Worm (Caenorhabditis elegans) whole organism, young adult: Measurements from ENCODE around the gene T19H12.3.

Experiments used
- B0035.1 ChIP-seq: sonication (generic microtip); optimal IDR thresholded peaks from 2 replicates; lab custom pipeline; 2016; ENCODE audit warnings: missing genetic modification characterization, mild to moderate bottlenecking, missing compliant biosample characterization, missing genotype, missing genetic modification reagents
- B0336.3 ChIP-seq: fragments of 200-800 bp; sonication (Bioruptor generic); IDR thresholded peaks from 2 replicates; pipeline ENCODE4 v1.3.6; 2022; ENCODE audit warnings: missing genetic modification characterization, missing compliant biosample characterization
- D2030.7 ChIP-seq: fragments of 200-800 bp; sonication (Bioruptor generic); IDR thresholded peaks from 2 replicates; pipeline ENCODE4 v1.3.6; 2022; ENCODE audit warnings: missing genetic modification reagents, missing genetic modification characterization, missing compliant biosample characterization
- F37B4.10 ChIP-seq: fragments of 200-800 bp; sonication (Bioruptor generic); IDR thresholded peaks from 2 replicates; pipeline ENCODE4 v1.3.6; 2022; ENCODE audit warnings: missing genetic modification characterization, missing compliant biosample characterization
- F39B2.1 ChIP-seq: fragments of 200-800 bp; sonication (Bioruptor generic); IDR thresholded peaks from 2 replicates; pipeline ENCODE4 v1.3.6; 2022; ENCODE audit warnings: missing genetic modification reagents, missing genetic modification characterization, missing compliant biosample characterization
- F49E8.2 ChIP-seq: sonication (generic microtip); optimal IDR thresholded peaks from 3 replicates; lab custom pipeline; 2017; ENCODE audit warnings: missing genetic modification characterization, mild to moderate bottlenecking, missing compliant biosample characterization, antibody characterized with exemption, moderate library complexity; ENCODE audit not compliant: insufficient read depth
- Y56A3A.18 ChIP-seq: fragments of 200-800 bp; sonication (Bioruptor generic); IDR thresholded peaks from 2 replicates; pipeline ENCODE4 v1.3.6; 2022; ENCODE audit warnings: missing genetic modification reagents, missing genetic modification characterization, missing compliant biosample characterization
- Y67H2A.10 ChIP-seq: fragments of 200-800 bp; sonication (Bioruptor generic); conservative IDR thresholded peaks from 2 replicates; pipeline ENCODE4 v1.3.6; 2022; ENCODE audit warnings: missing genetic modification reagents, missing genetic modification characterization, missing compliant biosample characterization
- Y79H2A.3 ChIP-seq: fragments of 200-800 bp; sonication (Bioruptor generic); conservative IDR thresholded peaks from 2 replicates; pipeline ENCODE4 v1.3.6; 2022; ENCODE audit warnings: missing genetic modification reagents, missing genetic modification characterization, missing compliant biosample characterization
- akir-1 ChIP-seq: fragments of 200-800 bp; sonication (Bioruptor generic); optimal IDR thresholded peaks from 2 replicates; lab custom pipeline; 2018; ENCODE audit warnings: mild to moderate bottlenecking, missing genetic modification characterization, moderate library complexity, missing compliant biosample characterization
- ama-1 ChIP-seq, 3 experiments: fragments of 150-350 bp in 1 of 3; sonication (generic microtip) in 2 of 3; optimal IDR thresholded peaks; 2 replicates each; lab custom pipeline; 2014 to 2018; ENCODE audit warnings: missing biosample characterization in 2 of 3, missing genetic modification characterization in 2 of 3, missing genetic modification reagents in 2 of 3
- aptf-2 ChIP-seq: fragments of 200-800 bp; sonication (Bioruptor generic); conservative IDR thresholded peaks from 2 replicates; pipeline ENCODE4 v1.3.6; 2022; ENCODE audit warnings: missing genetic modification reagents, missing genetic modification characterization, missing compliant biosample characterization
- aptf-3 ChIP-seq: fragments of 200-800 bp; sonication (Bioruptor generic); IDR thresholded peaks from 2 replicates; pipeline ENCODE4 v1.3.6; 2022; ENCODE audit warnings: missing genetic modification characterization, missing compliant biosample characterization
- attf-5 ChIP-seq: fragments of 200-800 bp; sonication (Bioruptor generic); optimal IDR thresholded peaks from 2 replicates; lab custom pipeline; 2018; ENCODE audit warnings: mild to moderate bottlenecking, missing genetic modification characterization, missing compliant biosample characterization
- bed-2 ChIP-seq: fragments of 200-800 bp; sonication (Bioruptor generic); IDR thresholded peaks from 2 replicates; pipeline ENCODE4 v1.3.6; 2022; ENCODE audit warnings: missing genetic modification reagents, missing genetic modification characterization, missing compliant biosample characterization
- cebp-1 ChIP-seq, 2 experiments: fragments of 200-800 bp in 1 of 2; sonication (Bioruptor generic) in 1 of 2; sonication (generic microtip) in 1 of 2; IDR thresholded peaks in 1 of 2; optimal IDR thresholded peaks in 1 of 2; 2 replicates each; pipeline versions ENCODE4 v1.3.6 to Lab custom; 2017 to 2022; ENCODE audit warnings: missing compliant biosample characterization in 2 of 2, missing genetic modification characterization in 2 of 2, mild to moderate bottlenecking in 1 of 2, missing genetic modification reagents in 1 of 2, moderate library complexity in 1 of 2
- ceh-100 ChIP-seq: fragments of 200-800 bp; sonication (Bioruptor generic); IDR thresholded peaks from 2 replicates; pipeline ENCODE4 v1.3.6; 2022; ENCODE audit warnings: missing genetic modification reagents, missing genetic modification characterization, missing compliant biosample characterization
- ceh-79 ChIP-seq: sonication (generic microtip); optimal IDR thresholded peaks from 2 replicates; lab custom pipeline; 2017; ENCODE audit warnings: mild to moderate bottlenecking, missing genetic modification characterization, missing compliant biosample characterization
- dpff-1 ChIP-seq: sonication (generic microtip); optimal IDR thresholded peaks from 2 replicates; lab custom pipeline; 2017; ENCODE audit warnings: mild to moderate bottlenecking, missing genetic modification characterization, missing compliant biosample characterization
- dpl-1 ChIP-seq: fragments of 150-350 bp; optimal IDR thresholded peaks from 2 replicates; lab custom pipeline; 2014; ENCODE audit warnings: missing biosample characterization, missing genetic modification reagents, missing genetic modification characterization
- egrh-3 ChIP-seq: fragments of 200-800 bp; sonication (Bioruptor generic); IDR thresholded peaks from 2 replicates; pipeline ENCODE4 v1.3.6; 2022; ENCODE audit warnings: missing genetic modification reagents, missing genetic modification characterization, missing compliant biosample characterization
- hmg-1.2 ChIP-seq: fragments of 200-800 bp; sonication (Bioruptor generic); IDR thresholded peaks from 2 replicates; pipeline ENCODE4 v1.3.6; 2022; ENCODE audit warnings: missing genetic modification reagents, missing genetic modification characterization, missing compliant biosample characterization
- let-526 ChIP-seq: fragments of 200-800 bp; sonication (Bioruptor generic); IDR thresholded peaks from 2 replicates; pipeline ENCODE4 v1.3.6; 2022; ENCODE audit warnings: missing genetic modification reagents, missing genetic modification characterization, missing compliant biosample characterization
- let-607 ChIP-seq, 2 experiments: fragments of 200-800 bp in 1 of 2; sonication (Bioruptor generic) in 1 of 2; sonication (generic microtip) in 1 of 2; optimal IDR thresholded peaks; 2 replicates each; lab custom pipeline; 2016 to 2018; ENCODE audit warnings: mild to moderate bottlenecking in 2 of 2, missing compliant biosample characterization in 2 of 2, missing genetic modification characterization in 2 of 2, moderate library complexity in 2 of 2, missing genotype in 1 of 2
- lin-35 ChIP-seq, 3 experiments: fragments of 150-350 bp in 2 of 3; sonication (generic microtip) in 1 of 3; optimal IDR thresholded peaks; 2 replicates each; lab custom pipeline; 2014 to 2018; ENCODE audit warnings: missing biosample characterization in 3 of 3, missing genetic modification characterization in 3 of 3, missing genetic modification reagents in 3 of 3
- madf-6 ChIP-seq: fragments of 200-800 bp; sonication (Bioruptor generic); IDR thresholded peaks from 2 replicates; pipeline ENCODE4 v1.3.6; 2022; ENCODE audit warnings: missing genetic modification reagents, missing genetic modification characterization, missing compliant biosample characterization
- nfya-1 ChIP-seq: sonication (generic microtip); optimal IDR thresholded peaks from 2 replicates; lab custom pipeline; 2017; ENCODE audit warnings: antibody characterized with exemption, missing compliant biosample characterization, missing genetic modification characterization, borderline replicate concordance; ENCODE audit not compliant: insufficient read depth
- nfyb-1 ChIP-seq: fragments of 200-800 bp; sonication (Bioruptor generic); IDR thresholded peaks from 2 replicates; pipeline ENCODE4 v1.3.6; 2022; ENCODE audit warnings: missing genetic modification reagents, missing genetic modification characterization, missing compliant biosample characterization
- nhr-179 ChIP-seq: sonication (generic microtip); optimal IDR thresholded peaks from 2 replicates; lab custom pipeline; 2016; ENCODE audit warnings: mild to moderate bottlenecking, missing genetic modification characterization, missing compliant biosample characterization
- nhr-27 ChIP-seq: fragments of 200-800 bp; sonication (Bioruptor generic); optimal IDR thresholded peaks from 2 replicates; lab custom pipeline; 2018; ENCODE audit warnings: mild to moderate bottlenecking, missing genetic modification characterization, moderate library complexity, missing compliant biosample characterization
- nhr-80 ChIP-seq: sonication (generic microtip); optimal IDR thresholded peaks from 2 replicates; lab custom pipeline; 2016; ENCODE audit warnings: missing genetic modification characterization, missing compliant biosample characterization
- pbrm-1 ChIP-seq: fragments of 200-800 bp; sonication (Bioruptor generic); IDR thresholded peaks from 2 replicates; pipeline ENCODE4 v1.3.6; 2022; ENCODE audit warnings: missing genetic modification reagents, missing genetic modification characterization, missing compliant biosample characterization
- sdz-38 ChIP-seq: sonication (generic microtip); optimal IDR thresholded peaks from 2 replicates; lab custom pipeline; 2016; ENCODE audit warnings: missing genotype, missing genetic modification characterization, missing compliant biosample characterization
- snpc-1.3 ChIP-seq: sonication (generic microtip); optimal IDR thresholded peaks from 2 replicates; lab custom pipeline; 2017; ENCODE audit warnings: missing genetic modification characterization, mild to moderate bottlenecking, missing compliant biosample characterization, antibody characterized with exemption, moderate library complexity, missing genotype, missing genetic modification reagents; ENCODE audit not compliant: insufficient read depth
- somi-1 ChIP-seq: fragments of 200-800 bp; sonication (Bioruptor generic); optimal IDR thresholded peaks from 2 replicates; lab custom pipeline; 2018; ENCODE audit warnings: mild to moderate bottlenecking, missing genetic modification characterization, missing compliant biosample characterization
- tbx-9 ChIP-seq: sonication (generic microtip); optimal IDR thresholded peaks from 2 replicates; lab custom pipeline; 2016; ENCODE audit warnings: borderline replicate concordance, missing genetic modification characterization, inconsistent platforms, missing compliant biosample characterization
- unc-130 ChIP-seq: sonication (generic microtip); optimal IDR thresholded peaks from 2 replicates; lab custom pipeline; 2016; ENCODE audit warnings: missing genetic modification reagents, missing genetic modification characterization, missing compliant biosample characterization
- zim-3 ChIP-seq: sonication (generic microtip); optimal IDR thresholded peaks from 2 replicates; lab custom pipeline; 2017; ENCODE audit warnings: mild to moderate bottlenecking, missing genetic modification characterization, moderate library complexity, missing compliant biosample characterization
- ztf-26 ChIP-seq: sonication (generic microtip); optimal IDR thresholded peaks from 2 replicates; lab custom pipeline; 2017; ENCODE audit warnings: missing genetic modification characterization, missing compliant biosample characterization
- ztf-28 ChIP-seq: fragments of 200-800 bp; sonication (Bioruptor generic); IDR thresholded peaks from 2 replicates; pipeline ENCODE4 v1.3.6; 2022; ENCODE audit warnings: missing genetic modification reagents, missing genetic modification characterization, missing compliant biosample characterization

The T19H12.3 gene

ce11 chrV:4847424-4847823, 38.0 kb upstream of the T19H12.3 start, which contains the start of gene abhd-5.1:
Gene abhd-5.1 (plus strand): TSS chrV:4847653.
- peak; percentile 29 for TF ChIP-seq nfyb-1 (GFP tag; lab: Robert Waterston, UW)
- no peak for TF ChIP-seq let-526 (GFP tag; lab: Robert Waterston, UW)
- TF ChIP-seq nhr-80, result peak; percentile 11
- TF ChIP-seq hmg-1.2, result peak; percentile 84
- TF ChIP-seq madf-6 (GFP tag; lab: Robert Waterston, UW), result no peak
- no peak for TF ChIP-seq aptf-3 (GFP tag; lab: Robert Waterston, UW)
- TF ChIP-seq dpl-1 (GFP tag; lab: Kevin White, UChicago), result no peak
- TF ChIP-seq somi-1, result no peak
- 0 out of 2 replicates have a peak, but pooled peaks have one; percentile 37 for TF ChIP-seq pbrm-1
- TF ChIP-seq bed-2 (GFP tag; lab: Robert Waterston, UW), result no peak
- no peak for TF ChIP-seq nhr-27 (tag; lab: Kevin White, UChicago)
- TF ChIP-seq cebp-1 (GFP tag; IDR thresholded peaks at IDR 0.05; lab: Robert Waterston, UW), result no peak
- TF ChIP-seq cebp-1 (tag; optimal IDR thresholded peaks at IDR 0.05; lab: Kevin White, UChicago), result peak; percentile 41
- TF ChIP-seq F49E8.2 (tag; lab: Kevin White, UChicago), result no peak
- no peak for TF ChIP-seq akir-1 (GFP tag; lab: Kevin White, UChicago)
- no peak for TF ChIP-seq sdz-38 (tag; lab: Kevin White, UChicago)
- TF ChIP-seq Y56A3A.18 (GFP tag; lab: Robert Waterston, UW), result no peak
- TF ChIP-seq zim-3 (tag; lab: Kevin White, UChicago), result no peak
- peak in 1 of 3 experiments; percentile 8 for TF ChIP-seq lin-35 (GFP tag; optimal IDR thresholded peaks at IDR 0.05; lab: Kevin White, UChicago)
- no peak for TF ChIP-seq nfya-1 (tag; lab: Kevin White, UChicago)
- TF ChIP-seq tbx-9 (tag; lab: Kevin White, UChicago), result no peak
- TF ChIP-seq let-607 (tag; optimal IDR thresholded peaks at IDR 0.05; lab: Kevin White, UChicago), result no peak
- TF ChIP-seq B0336.3, result 0 out of 2 replicates have a peak, but pooled peaks have one; percentile 22
- no peak for TF ChIP-seq D2030.7 (GFP tag; lab: Robert Waterston, UW)
- TF ChIP-seq attf-5 (GFP tag; lab: Kevin White, UChicago), result peak; percentile 1
- TF ChIP-seq F39B2.1 (GFP tag; lab: Robert Waterston, UW), result no peak
- TF ChIP-seq aptf-2 (GFP tag; lab: Robert Waterston, UW), result no peak

ce11 chrV:4850446-4850845, 35.0 kb upstream of the T19H12.3 start:
- TF ChIP-seq ceh-100 (GFP tag; lab: Robert Waterston, UW) (no peak), B0035.1 (no peak), let-526 (GFP tag; lab: Robert Waterston, UW) (no peak), Y79H2A.3 (GFP tag; lab: Robert Waterston, UW) (no peak), F37B4.10 (no peak), ztf-26 (tag; lab: Kevin White, UChicago) (no peak), F49E8.2 (tag; lab: Kevin White, UChicago) (no peak), snpc-1.3 (tag; lab: Kevin White, UChicago) (no peak), egrh-3 (GFP tag; lab: Robert Waterston, UW) (no peak), ama-1 (optimal IDR thresholded peaks at IDR 0.05; lab: Kevin White, UChicago) (no peak), ama-1 (GFP tag; optimal IDR thresholded peaks at IDR 0.05; lab: Kevin White, UChicago) (no peak), attf-5 (GFP tag; lab: Kevin White, UChicago) (no peak), ceh-79 (tag; lab: Kevin White, UChicago) (no peak), nhr-179 (tag; lab: Kevin White, UChicago) (no peak), dpff-1 (no peak), B0336.3 (no peak), nhr-27 (tag; lab: Kevin White, UChicago) (no peak), unc-130 (no peak), ztf-28 (GFP tag; lab: Robert Waterston, UW) (no peak), pbrm-1 (no peak), Y67H2A.10 (GFP tag; lab: Robert Waterston, UW) (no peak)
